Fruit fly (Drosophila melanogaster): ENCODE data around the gene PGRP-SA.

DNA sequence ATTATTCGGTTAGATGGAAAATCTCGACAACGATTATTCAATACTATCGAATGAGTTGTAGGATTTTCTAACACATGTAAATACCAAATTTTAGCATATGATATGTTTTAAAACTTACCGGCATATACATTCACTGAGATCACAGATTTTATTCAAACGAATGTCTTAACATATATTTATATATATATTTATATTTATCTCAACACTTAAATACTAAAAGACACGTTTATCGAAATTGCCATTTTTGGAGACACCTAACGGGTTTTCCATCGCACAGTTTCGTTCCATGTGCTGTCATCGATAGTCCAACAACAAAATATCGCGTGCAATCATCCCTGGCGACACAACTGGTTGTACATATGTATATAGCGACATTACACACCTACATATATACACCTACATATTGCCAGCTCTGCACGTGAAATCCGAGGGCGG, 50.2 kb downstream of the PGRP-SA start, which contains the start of the genes CG2247 and CG1703:
- no peak for TF ChIP-seq Antp (GFP tag; optimal IDR thresholded peaks at IDR 0.05)
- no peak for TF ChIP-seq ind (GFP tag; optimal IDR thresholded peaks at IDR 0.05)
- no peak for TF ChIP-seq ap (GFP tag; IDR thresholded peaks at IDR 0.05)
- TF ChIP-seq D19A (tag; optimal IDR thresholded peaks at IDR 0.05): peak; percentile 10
- no peak for TF ChIP-seq onecut (GFP tag; IDR thresholded peaks at IDR 0.05)
- TF ChIP-seq CG7357 (GFP tag; IDR thresholded peaks at IDR 0.05): no peak
- no peak for TF ChIP-seq CG4282 (GFP tag; optimal IDR thresholded peaks at IDR 0.05)
- TF ChIP-seq Adf1 (GFP tag; IDR thresholded peaks at IDR 0.05): no peak
- no peak for TF ChIP-seq lov (optimal IDR thresholded peaks at IDR 0.05)
- no peak for TF ChIP-seq lov (GFP tag; IDR thresholded peaks at IDR 0.05)
- TF ChIP-seq klu (GFP tag; IDR thresholded peaks at IDR 0.05): no peak
- peak; percentile 52 for TF ChIP-seq nerfin-2 (GFP tag; IDR thresholded peaks at IDR 0.05; ENCODE audit: partially characterized antibody)
- TF ChIP-seq Oli (tag; optimal IDR thresholded peaks at IDR 0.05): no peak
- no peak; the same call in 2 of the 3 replicates for TF ChIP-seq CG11560 (tag; IDR thresholded peaks at IDR 0.05)
- no peak for TF ChIP-seq Xbp1 (GFP tag; optimal IDR thresholded peaks at IDR 0.05)
